Worm (Caenorhabditis elegans) whole organism, L3 larva: ENCODE measurements around the gene srh-218.

ENCODE experiments used
- ama-1 ChIP-seq: fragments of 150-350 bp; optimal IDR thresholded peaks from 2 replicates; lab custom pipeline; 2018
- nhr-76 ChIP-seq: fragments of 150-350 bp; sonication (generic microtip); optimal IDR thresholded peaks from 5 replicates; lab custom pipeline; 2014; ENCODE audit warnings: missing biosample characterization, missing genetic modification characterization
- skn-1 ChIP-seq: fragments of 150-350 bp; optimal IDR thresholded peaks from 2 replicates; lab custom pipeline; 2014; ENCODE audit warnings: missing biosample characterization, missing genetic modification characterization

- no peak for TF ChIP-seq skn-1 (tag; lab: Kevin White, UChicago)
- TF ChIP-seq ama-1 (lab: Kevin White, UChicago), result no peak
- TF ChIP-seq nhr-76 (tag; lab: Kevin White, UChicago), result no peak
Observed at ce11 chrV:15515365-15515764, 21.6 kb downstream of the srh-218 start.
